Fruit fly (Drosophila melanogaster) whole organism, prepupa: ENCODE results near the gene Phs.
A peak's percentile ranks its signal among the peaks of the same experiment; 100 is the strongest.

Experiments used
- CG10631 ChIP-seq: fragments of 200-800 bp; sonication (Bioruptor generic); optimal IDR thresholded peaks from 2 replicates; lab custom pipeline; 2016; ENCODE audit warnings: missing biosample characterization, missing genetic modification characterization
- CG10669 ChIP-seq: fragments of 200-800 bp; sonication (Bioruptor generic); optimal IDR thresholded peaks from 3 replicates; lab custom pipeline; 2018; ENCODE audit warnings: missing biosample characterization, mild to moderate bottlenecking, missing genetic modification characterization, moderate library complexity
- CG11294 ChIP-seq: fragments of 200-800 bp; sonication (Bioruptor generic); IDR thresholded peaks from 2 replicates; pipeline ENCODE4 v1.3.6; 2022; ENCODE audit warnings: missing biosample characterization, missing genetic modification characterization
- CG11762 ChIP-seq: fragments of 200-800 bp; sonication (Bioruptor generic); optimal IDR thresholded peaks from 3 replicates; lab custom pipeline; 2016; ENCODE audit warnings: missing biosample characterization, missing genetic modification characterization; ENCODE audit not compliant: insufficient read depth
- CG15336 ChIP-seq: fragments of 200-800 bp; sonication (Bioruptor generic); IDR thresholded peaks from 2 replicates; pipeline ENCODE4 v1.3.6; 2022; ENCODE audit warnings: missing biosample characterization, missing genetic modification characterization
- CG1621 ChIP-seq: fragments of 200-800 bp; sonication (Bioruptor generic); optimal IDR thresholded peaks from 3 replicates; lab custom pipeline; 2018; ENCODE audit warnings: missing biosample characterization, mild to moderate bottlenecking, missing genetic modification characterization
- CG31627 ChIP-seq: fragments of 200-800 bp; sonication (Bioruptor generic); optimal IDR thresholded peaks from 3 replicates; lab custom pipeline; 2016; ENCODE audit warnings: missing biosample characterization, missing genetic modification characterization
- CG32006 ChIP-seq: fragments of 200-800 bp; sonication (Bioruptor generic); optimal IDR thresholded peaks from 3 replicates; lab custom pipeline; 2017; ENCODE audit warnings: missing biosample characterization, mild to moderate bottlenecking, missing genetic modification characterization
- CG34406 ChIP-seq: fragments of 200-800 bp; sonication (Bioruptor generic); optimal IDR thresholded peaks from 3 replicates; lab custom pipeline; 2016; ENCODE audit warnings: missing biosample characterization, missing genetic modification characterization
- CG3919 ChIP-seq: fragments of 200-800 bp; sonication (Bioruptor generic); optimal IDR thresholded peaks from 3 replicates; lab custom pipeline; 2016; ENCODE audit warnings: missing biosample characterization, missing genetic modification characterization
- CG4318 ChIP-seq: fragments of 200-800 bp; sonication (Bioruptor generic); optimal IDR thresholded peaks from 3 replicates; lab custom pipeline; 2017; ENCODE audit warnings: missing biosample characterization, mild to moderate bottlenecking, missing genetic modification characterization
- CG6792 ChIP-seq: fragments of 200-800 bp; sonication (Bioruptor generic); optimal IDR thresholded peaks from 3 replicates; lab custom pipeline; 2016; ENCODE audit warnings: missing biosample characterization, missing genetic modification characterization
- CG6854 ChIP-seq: fragments of 200-800 bp; sonication (Bioruptor generic); optimal IDR thresholded peaks from 2 replicates; lab custom pipeline; 2017; ENCODE audit warnings: missing biosample characterization, mild to moderate bottlenecking, missing genetic modification characterization
- CG7368 ChIP-seq: fragments of 200-800 bp; sonication (Bioruptor generic); optimal IDR thresholded peaks from 3 replicates; lab custom pipeline; 2016; ENCODE audit warnings: missing biosample characterization, missing genetic modification characterization
- CG8119 ChIP-seq: fragments of 200-800 bp; sonication (Bioruptor generic); IDR thresholded peaks from 3 replicates; pipeline ENCODE4 v1.3.6; 2022; ENCODE audit warnings: missing biosample characterization, missing genetic modification characterization
- CG8319 ChIP-seq: fragments of 200-800 bp; sonication (Bioruptor generic); optimal IDR thresholded peaks from 3 replicates; lab custom pipeline; 2016; ENCODE audit warnings: missing biosample characterization, missing genetic modification characterization
- CG9139 ChIP-seq: fragments of 200-800 bp; sonication (Bioruptor generic); optimal IDR thresholded peaks from 3 replicates; lab custom pipeline; 2017; ENCODE audit warnings: missing biosample characterization, mild to moderate bottlenecking, missing genetic modification characterization
- Eip78C ChIP-seq: fragments of 200-800 bp; sonication (Bioruptor generic); peaks from one replicate; lab custom pipeline; 2016; ENCODE audit warnings: missing biosample characterization, missing genetic modification characterization
- Eip93F ChIP-seq: fragments of 200-800 bp; sonication (Bioruptor generic); optimal IDR thresholded peaks from 2 replicates; lab custom pipeline; 2016; ENCODE audit warnings: missing biosample characterization, mild to moderate bottlenecking, missing genetic modification characterization
- Ets96B ChIP-seq: fragments of 200-800 bp; optimal IDR thresholded peaks from 2 replicates; lab custom pipeline; 2019; ENCODE audit warnings: missing biosample characterization, mild to moderate bottlenecking, missing genetic modification characterization, moderate library complexity
- Gug ChIP-seq: fragments of 200-800 bp; sonication (Bioruptor generic); IDR thresholded peaks from 2 replicates; pipeline ENCODE4 v1.3.6; 2022; ENCODE audit warnings: missing biosample characterization, missing genetic modification characterization
- Hr38 ChIP-seq: sonication (Bioruptor generic); optimal IDR thresholded peaks from 2 replicates; lab custom pipeline; 2016; ENCODE audit warnings: missing biosample characterization, missing genetic modification characterization
- Hr39 ChIP-seq: fragments of 200-800 bp; sonication (Bioruptor generic); optimal IDR thresholded peaks from 2 replicates; lab custom pipeline; 2016; ENCODE audit warnings: missing biosample characterization, missing genetic modification characterization
- Lpt ChIP-seq: fragments of 200-800 bp; sonication (Bioruptor generic); optimal IDR thresholded peaks from 3 replicates; lab custom pipeline; 2016; ENCODE audit warnings: missing biosample characterization, missing genetic modification characterization
- Met ChIP-seq: fragments of 200-800 bp; sonication (Bioruptor generic); optimal IDR thresholded peaks from 3 replicates; lab custom pipeline; 2016; ENCODE audit warnings: missing biosample characterization, missing genetic modification characterization
- OdsH ChIP-seq: fragments of 200-800 bp; sonication (Bioruptor generic); optimal IDR thresholded peaks from 3 replicates; lab custom pipeline; 2016; ENCODE audit warnings: missing biosample characterization, missing genetic modification characterization
- Smox ChIP-seq: fragments of 200-800 bp; sonication (Bioruptor generic); optimal IDR thresholded peaks from 3 replicates; lab custom pipeline; 2016; ENCODE audit warnings: missing biosample characterization, missing genetic modification characterization
- Sox102F ChIP-seq: fragments of 200-800 bp; sonication (Bioruptor generic); optimal IDR thresholded peaks from 2 replicates; lab custom pipeline; 2016; ENCODE audit warnings: missing biosample characterization, mild to moderate bottlenecking, missing genetic modification characterization
- Sox15 ChIP-seq: fragments of 200-800 bp; sonication (Bioruptor generic); optimal IDR thresholded peaks from 3 replicates; lab custom pipeline; 2016; ENCODE audit warnings: missing biosample characterization, missing genetic modification characterization
- acj6 ChIP-seq: fragments of 200-800 bp; sonication (Bioruptor generic); optimal IDR thresholded peaks from 3 replicates; lab custom pipeline; 2016; ENCODE audit warnings: missing biosample characterization, missing genetic modification characterization
- cyc ChIP-seq: fragments of 200-800 bp; sonication (Bioruptor generic); optimal IDR thresholded peaks from 3 replicates; lab custom pipeline; 2016; ENCODE audit warnings: missing biosample characterization, missing genetic modification characterization
- fd59A ChIP-seq: fragments of 200-800 bp; sonication (Bioruptor generic); optimal IDR thresholded peaks from 2 replicates; lab custom pipeline; 2017; ENCODE audit warnings: missing biosample characterization, mild to moderate bottlenecking, missing genetic modification characterization, missing genetic modification reagents
- fd85E ChIP-seq: fragments of 200-800 bp; sonication (Bioruptor generic); optimal IDR thresholded peaks from 3 replicates; lab custom pipeline; 2016; ENCODE audit warnings: missing biosample characterization, missing genetic modification characterization
- fkh ChIP-seq: fragments of 200-800 bp; sonication (Bioruptor generic); optimal IDR thresholded peaks from 3 replicates; lab custom pipeline; 2017; ENCODE audit warnings: missing biosample characterization, mild to moderate bottlenecking, missing genetic modification characterization, moderate library complexity
- net ChIP-seq: fragments of 200-800 bp; sonication (Bioruptor generic); optimal IDR thresholded peaks from 3 replicates; lab custom pipeline; 2016; ENCODE audit warnings: missing biosample characterization, missing genetic modification characterization
- pdm3 ChIP-seq: fragments of 200-800 bp; sonication (Bioruptor generic); optimal IDR thresholded peaks from 3 replicates; lab custom pipeline; 2016; ENCODE audit warnings: missing biosample characterization, missing genetic modification characterization
- salr ChIP-seq, 2 experiments: fragments of 200-800 bp; sonication (Bioruptor generic); optimal IDR thresholded peaks; 3 replicates each; lab custom pipeline; 2016 to 2018; ENCODE audit warnings: missing biosample characterization in 2 of 2, missing genetic modification characterization in 2 of 2, mild to moderate bottlenecking in 1 of 2
- svp ChIP-seq: fragments of 200-800 bp; sonication (Bioruptor generic); peaks from one replicate; lab custom pipeline; 2016; ENCODE audit warnings: missing biosample characterization, missing genetic modification characterization
- vri ChIP-seq: fragments of 200-800 bp; sonication (Bioruptor generic); optimal IDR thresholded peaks from 3 replicates; lab custom pipeline; 2016; ENCODE audit warnings: missing biosample characterization, mild to moderate bottlenecking, missing genetic modification characterization

Gene Phs

dm6 chr3L:15625676-15626414 is 6.1 kb downstream of the Phs start (continued):
- TF ChIP-seq Eip78C = peak; percentile 98
- peak; percentile 98 for TF ChIP-seq CG10631
- TF ChIP-seq pdm3 (GFP tag; lab: Kevin White, UChicago) = peak; percentile 94
- TF ChIP-seq CG11294 (GFP tag; lab: Robert Waterston, UW) = peak; percentile 87
- peak; percentile 82 for TF ChIP-seq CG6854
- peak; percentile 93 for TF ChIP-seq CG31627
- peak; percentile 97 for TF ChIP-seq CG34406
- TF ChIP-seq svp = peak; percentile 95
- peak; percentile 98 for TF ChIP-seq CG8119 (GFP tag; lab: Robert Waterston, UW)
- peak; percentile 87 for TF ChIP-seq CG9139 (GFP tag; lab: Kevin White, UChicago)
- peak; percentile 89 for TF ChIP-seq Hr39 (GFP tag; lab: Kevin White, UChicago)
- peak; percentile 95 for TF ChIP-seq CG11762 (GFP tag; lab: Kevin White, UChicago)
- peak; percentile 77 for TF ChIP-seq Sox102F
- TF ChIP-seq Smox (GFP tag; lab: Kevin White, UChicago) = peak; percentile 94
- TF ChIP-seq Sox15 (GFP tag; lab: Kevin White, UChicago) = peak; percentile 94
- no peak for TF ChIP-seq Hr38
- peak; percentile 97 for TF ChIP-seq OdsH (GFP tag; lab: Kevin White, UChicago)
- peak; percentile 91; the same call in 1 of the 2 replicates for TF ChIP-seq Gug (GFP tag; lab: Robert Waterston, UW)
- TF ChIP-seq salr (GFP tag; optimal IDR thresholded peaks at IDR 0.05; lab: Kevin White, UChicago) = peak; percentile 73 to 99
- peak; percentile 98 for TF ChIP-seq CG4318 (GFP tag; lab: Kevin White, UChicago)
- peak; percentile 92 for TF ChIP-seq cyc (GFP tag; lab: Kevin White, UChicago)
- TF ChIP-seq CG32006 (GFP tag; lab: Kevin White, UChicago) = peak; percentile 99
- TF ChIP-seq net (GFP tag; lab: Kevin White, UChicago) = peak; percentile 92
- TF ChIP-seq Eip93F = peak; percentile 82
- peak; percentile 89 for TF ChIP-seq CG8319
- TF ChIP-seq Lpt (GFP tag; lab: Kevin White, UChicago) = peak; percentile 95
- peak; percentile 49 for TF ChIP-seq vri (GFP tag; lab: Kevin White, UChicago)
- peak; percentile 90 for TF ChIP-seq CG10669 (GFP tag; lab: Kevin White, UChicago)
- peak; percentile 96 for TF ChIP-seq CG15336 (GFP tag; lab: Robert Waterston, UW)
- TF ChIP-seq CG1621 (tag; lab: Kevin White, UChicago) = peak; percentile 81
- peak; percentile 90 for TF ChIP-seq fd59A (GFP tag; lab: Kevin White, UChicago)
- TF ChIP-seq Ets96B (tag; lab: Kevin White, UChicago) = peak; percentile 94
- peak; percentile 96 for TF ChIP-seq CG6792

- no peak for TF ChIP-seq CG3919 (GFP tag; lab: Kevin White, UChicago)
- TF ChIP-seq CG32006 (GFP tag; lab: Kevin White, UChicago) = no peak
- TF ChIP-seq Smox (GFP tag; lab: Kevin White, UChicago) = no peak
- TF ChIP-seq CG9139 (GFP tag; lab: Kevin White, UChicago) = no peak
- no peak for TF ChIP-seq Gug (GFP tag; lab: Robert Waterston, UW)
- TF ChIP-seq CG11762 (GFP tag; lab: Kevin White, UChicago) = no peak
- TF ChIP-seq acj6 (GFP tag; lab: Kevin White, UChicago) = no peak
- TF ChIP-seq cyc (GFP tag; lab: Kevin White, UChicago) = no peak
- TF ChIP-seq CG7368 (GFP tag; lab: Kevin White, UChicago) = no peak
- TF ChIP-seq Lpt (GFP tag; lab: Kevin White, UChicago) = no peak
- no peak for TF ChIP-seq CG8119 (GFP tag; lab: Robert Waterston, UW)
- TF ChIP-seq fd59A (GFP tag; lab: Kevin White, UChicago) = no peak
- TF ChIP-seq fd85E = no peak
Measured at dm6 chr3L:15627295-15627694, 7.6 kb downstream of the Phs start.

dm6 chr3L:15631067-15631466 is 11.4 kb downstream of the Phs start:
- TF ChIP-seq svp (no peak), salr (GFP tag; optimal IDR thresholded peaks at IDR 0.05; lab: Kevin White, UChicago) (no peak), Lpt (GFP tag; lab: Kevin White, UChicago) (no peak), Met (GFP tag; lab: Kevin White, UChicago) (no peak), fkh (GFP tag; lab: Kevin White, UChicago) (peak; percentile 73), vri (GFP tag; lab: Kevin White, UChicago) (no peak), CG11294 (GFP tag; lab: Robert Waterston, UW) (no peak), CG8319 (no peak)
